Fruit fly (Drosophila melanogaster) whole organism, embryonic: ENCODE results near the gene Tsp97E.

Experiments used
- CG1024 ChIP-seq: fragments of 200-800 bp; sonication (Bioruptor generic); IDR thresholded peaks from 2 replicates; pipeline ENCODE4 v1.3.6; 2022; ENCODE audit warnings: missing biosample characterization, missing genetic modification characterization
- CG10979 ChIP-seq: fragments of 200-800 bp; sonication (Bioruptor generic); optimal IDR thresholded peaks from 2 replicates; lab custom pipeline; 2018; ENCODE audit warnings: missing biosample characterization, mild to moderate bottlenecking, missing genetic modification characterization, moderate library complexity
- CG11504 ChIP-seq: fragments of 200-800 bp; sonication (Bioruptor generic); optimal IDR thresholded peaks from 3 replicates; lab custom pipeline; 2019; ENCODE audit warnings: missing biosample characterization, mild to moderate bottlenecking, missing genetic modification characterization, moderate library complexity
- CG11723 ChIP-seq: fragments of 200-800 bp; sonication (Bioruptor generic); optimal IDR thresholded peaks from 2 replicates; lab custom pipeline; 2017; ENCODE audit warnings: missing biosample characterization, mild to moderate bottlenecking, missing genetic modification characterization
- CG12659 ChIP-seq: fragments of 200-800 bp; sonication (Bioruptor generic); optimal IDR thresholded peaks from 3 replicates; lab custom pipeline; 2017; ENCODE audit warnings: mild to moderate bottlenecking, missing biosample characterization, missing genetic modification reagents, missing genetic modification characterization
- CG12769 ChIP-seq: fragments of 200-800 bp; sonication (Bioruptor generic); optimal IDR thresholded peaks from 2 replicates; lab custom pipeline; 2019; ENCODE audit warnings: missing biosample characterization, mild to moderate bottlenecking, missing genetic modification characterization, moderate library complexity
- CG13775 ChIP-seq: fragments of 200-800 bp; sonication (Bioruptor generic); optimal IDR thresholded peaks from 3 replicates; lab custom pipeline; 2017; ENCODE audit warnings: missing biosample characterization, mild to moderate bottlenecking, missing genetic modification characterization
- CG14965 ChIP-seq: fragments of 200-800 bp; sonication (Bioruptor generic); optimal IDR thresholded peaks from 2 replicates; lab custom pipeline; 2016; ENCODE audit warnings: missing biosample characterization, missing genetic modification characterization, borderline replicate concordance
- CG15479 ChIP-seq: fragments of 200-800 bp; sonication (Bioruptor generic); optimal IDR thresholded peaks from 3 replicates; lab custom pipeline; 2019; ENCODE audit warnings: missing biosample characterization, mild to moderate bottlenecking, missing genetic modification characterization, moderate library complexity
- CG1647 ChIP-seq: fragments of 200-800 bp; sonication (Bioruptor generic); optimal IDR thresholded peaks from 3 replicates; lab custom pipeline; 2016; ENCODE audit warnings: missing biosample characterization, missing genetic modification characterization
- CG16813 ChIP-seq: fragments of 200-800 bp; sonication (Bioruptor generic); IDR thresholded peaks from 3 replicates; pipeline ENCODE4 v1.3.6; 2022; ENCODE audit warnings: missing biosample characterization, missing genetic modification characterization; ENCODE audit not compliant: partially characterized antibody
- CG17186 ChIP-seq: fragments of 200-800 bp; sonication (Bioruptor generic); optimal IDR thresholded peaks from 3 replicates; lab custom pipeline; 2017; ENCODE audit warnings: missing biosample characterization, missing genetic modification reagents, missing genetic modification characterization
- CG17385 ChIP-seq: fragments of 200-800 bp; sonication (Bioruptor generic); optimal IDR thresholded peaks from 3 replicates; lab custom pipeline; 2018; ENCODE audit warnings: missing biosample characterization, mild to moderate bottlenecking, missing genetic modification characterization
- CG17912 ChIP-seq: fragments of 200-800 bp; sonication (Bioruptor generic); optimal IDR thresholded peaks from 2 replicates; lab custom pipeline; 2018; ENCODE audit warnings: missing biosample characterization, mild to moderate bottlenecking, missing genetic modification characterization
- CG30403 ChIP-seq: fragments of 200-800 bp; sonication (Bioruptor generic); optimal IDR thresholded peaks from 3 replicates; lab custom pipeline; 2016; ENCODE audit warnings: missing biosample characterization, missing genetic modification characterization
- CG3281 ChIP-seq: fragments of 200-800 bp; sonication (Bioruptor generic); optimal IDR thresholded peaks from 3 replicates; lab custom pipeline; 2017; ENCODE audit warnings: missing biosample characterization, mild to moderate bottlenecking, missing genetic modification characterization
- CG33557 ChIP-seq: fragments of 200-800 bp; sonication (Bioruptor generic); optimal IDR thresholded peaks from 2 replicates; lab custom pipeline; 2019; ENCODE audit warnings: missing biosample characterization, mild to moderate bottlenecking, missing genetic modification characterization, moderate library complexity
- CG34224 ChIP-seq: fragments of 200-800 bp; sonication (Bioruptor generic); IDR thresholded peaks from 3 replicates; pipeline ENCODE4 v1.3.6; 2022; ENCODE audit warnings: missing biosample characterization, missing genetic modification characterization; ENCODE audit not compliant: partially characterized antibody
- CG3726 ChIP-seq: fragments of 200-800 bp; sonication (Bioruptor generic); IDR thresholded peaks from 3 replicates; pipeline ENCODE4, ENCODE4 v1.3.6; 2022; ENCODE audit warnings: missing biosample characterization, missing genetic modification characterization
- CG42726 ChIP-seq: fragments of 200-800 bp; sonication (Bioruptor generic); IDR thresholded peaks from 2 replicates; pipeline ENCODE4 v1.3.6; 2022; ENCODE audit warnings: missing biosample characterization, missing genetic modification characterization; ENCODE audit not compliant: partially characterized antibody
- CG4820 ChIP-seq: fragments of 200-800 bp; sonication (Bioruptor generic); optimal IDR thresholded peaks from 3 replicates; lab custom pipeline; 2016; ENCODE audit warnings: missing biosample characterization, missing genetic modification characterization
- CG5180 ChIP-seq: fragments of 200-800 bp; sonication (Bioruptor generic); optimal IDR thresholded peaks from 3 replicates; lab custom pipeline; 2017; ENCODE audit warnings: missing biosample characterization, missing genetic modification characterization, mild to moderate bottlenecking, moderate library complexity, missing genetic modification reagents
- CG6272 ChIP-seq: fragments of 200-800 bp; sonication (Bioruptor generic); IDR thresholded peaks from 2 replicates; pipeline ENCODE4 v1.3.6; 2022; ENCODE audit warnings: missing biosample characterization, missing genetic modification characterization
- CG6654 ChIP-seq: fragments of 200-800 bp; sonication (Bioruptor generic); optimal IDR thresholded peaks from 2 replicates; lab custom pipeline; 2017; ENCODE audit warnings: missing biosample characterization, mild to moderate bottlenecking, missing genetic modification characterization
- CG6854 ChIP-seq: fragments of 200-800 bp; sonication (Bioruptor generic); optimal IDR thresholded peaks from 3 replicates; lab custom pipeline; 2017; ENCODE audit warnings: missing biosample characterization, mild to moderate bottlenecking, missing genetic modification characterization
- CG8359 ChIP-seq: fragments of 200-800 bp; sonication (Bioruptor generic); optimal IDR thresholded peaks from 2 replicates; lab custom pipeline; 2017; ENCODE audit warnings: missing biosample characterization, mild to moderate bottlenecking, missing genetic modification characterization, borderline replicate concordance
- Dip3 ChIP-seq: fragments of 200-800 bp; sonication (Bioruptor generic); optimal IDR thresholded peaks from 3 replicates; lab custom pipeline; 2016; ENCODE audit warnings: missing biosample characterization, missing genetic modification characterization
- E2f2 ChIP-seq: fragments of 200-800 bp; sonication (Bioruptor generic); IDR thresholded peaks from 2 replicates; pipeline ENCODE4 v1.3.6; 2022; ENCODE audit warnings: missing biosample characterization, missing genetic modification characterization
- MTF-1 ChIP-seq: fragments of 200-800 bp; sonication (Bioruptor generic); optimal IDR thresholded peaks from 2 replicates; lab custom pipeline; 2018; ENCODE audit warnings: missing biosample characterization, mild to moderate bottlenecking, missing genetic modification characterization, borderline replicate concordance
- NC2α ChIP-seq: fragments of 200-800 bp; sonication (Bioruptor generic); optimal IDR thresholded peaks from 2 replicates; lab custom pipeline; 2016; ENCODE audit warnings: missing biosample characterization, missing genetic modification characterization
- PHDP ChIP-seq: fragments of 200-800 bp; sonication (Bioruptor generic); optimal IDR thresholded peaks from 3 replicates; lab custom pipeline; 2018; ENCODE audit warnings: missing biosample characterization, mild to moderate bottlenecking, missing genetic modification characterization, moderate library complexity
- Rx ChIP-seq: fragments of 200-800 bp; sonication (Bioruptor generic); IDR thresholded peaks from 2 replicates; pipeline ENCODE4 v1.3.6; 2022; ENCODE audit warnings: missing biosample characterization, missing genetic modification characterization
- TFAM ChIP-seq: fragments of 200-800 bp; sonication (Bioruptor generic); optimal IDR thresholded peaks from 2 replicates; lab custom pipeline; 2017; ENCODE audit warnings: missing biosample characterization, missing genetic modification characterization, inconsistent platforms
- Taf1 ChIP-seq: fragments of 200-800 bp; sonication (Bioruptor generic); IDR thresholded peaks from 2 replicates; pipeline ENCODE4 v1.3.6; 2022; ENCODE audit warnings: missing biosample characterization, missing genetic modification characterization
- abd-A ChIP-seq: fragments of 200-800 bp; sonication (Bioruptor generic); optimal IDR thresholded peaks from 3 replicates; lab custom pipeline; 2019; ENCODE audit warnings: missing biosample characterization, mild to moderate bottlenecking, missing genetic modification characterization, moderate library complexity
- ewg ChIP-seq: fragments of 200-800 bp; sonication (Bioruptor generic); optimal IDR thresholded peaks from 3 replicates; lab custom pipeline; 2017; ENCODE audit warnings: mild to moderate bottlenecking, missing biosample characterization, missing genetic modification reagents, missing genetic modification characterization
- fd96Cb ChIP-seq: fragments of 200-800 bp; sonication (Bioruptor generic); optimal IDR thresholded peaks from 2 replicates; lab custom pipeline; 2018; ENCODE audit warnings: missing biosample characterization, mild to moderate bottlenecking, missing genetic modification characterization, moderate library complexity
- ftz-f1 ChIP-seq: fragments of 200-800 bp; sonication (Bioruptor generic); optimal IDR thresholded peaks from 2 replicates; lab custom pipeline; 2016; ENCODE audit warnings: missing biosample characterization, missing genetic modification characterization
- gem ChIP-seq: fragments of 200-800 bp; sonication (Bioruptor generic); optimal IDR thresholded peaks from 2 replicates; lab custom pipeline; 2019; ENCODE audit warnings: missing biosample characterization, mild to moderate bottlenecking, missing genetic modification characterization, moderate library complexity
- kni ChIP-seq: fragments of 200-800 bp; sonication (Bioruptor generic); optimal IDR thresholded peaks from 3 replicates; lab custom pipeline; 2017; ENCODE audit warnings: mild to moderate bottlenecking, missing biosample characterization, missing genetic modification reagents, missing genetic modification characterization
- otp ChIP-seq: fragments of 200-800 bp; sonication (Bioruptor generic); IDR thresholded peaks from 3 replicates; pipeline ENCODE4, ENCODE4 v1.3.6; 2022; ENCODE audit warnings: missing biosample characterization, missing genetic modification characterization
- phol ChIP-seq: fragments of 200-800 bp; sonication (Bioruptor generic); optimal IDR thresholded peaks from 3 replicates; lab custom pipeline; 2018; ENCODE audit warnings: missing biosample characterization, mild to moderate bottlenecking, missing genetic modification characterization, moderate library complexity
- run ChIP-seq: fragments of 200-800 bp; sonication (Bioruptor generic); optimal IDR thresholded peaks from 3 replicates; lab custom pipeline; 2018; ENCODE audit warnings: missing biosample characterization, mild to moderate bottlenecking, missing genetic modification characterization
- salm ChIP-seq: fragments of 200-800 bp; sonication (Bioruptor generic); optimal IDR thresholded peaks from 2 replicates; lab custom pipeline; 2018; ENCODE audit warnings: missing biosample characterization, mild to moderate bottlenecking, missing genetic modification characterization
- sim ChIP-seq: fragments of 200-800 bp; sonication (Bioruptor generic); IDR thresholded peaks from 2 replicates; pipeline ENCODE4 v1.3.6; 2022; ENCODE audit warnings: missing biosample characterization, missing genetic modification characterization
- sqz ChIP-seq: fragments of 200-800 bp; sonication (Bioruptor generic); optimal IDR thresholded peaks from 3 replicates; lab custom pipeline; 2018; ENCODE audit warnings: missing biosample characterization, mild to moderate bottlenecking, missing genetic modification characterization
- stwl ChIP-seq: fragments of 200-800 bp; sonication (Bioruptor generic); optimal IDR thresholded peaks from 3 replicates; lab custom pipeline; 2018; ENCODE audit warnings: missing biosample characterization, mild to moderate bottlenecking, missing genetic modification characterization, moderate library complexity
- trem ChIP-seq: fragments of 200-800 bp; optimal IDR thresholded peaks from 3 replicates; lab custom pipeline; 2019; ENCODE audit warnings: missing biosample characterization, mild to moderate bottlenecking, missing genetic modification characterization, moderate library complexity
- zf30C ChIP-seq: fragments of 200-800 bp; sonication (Bioruptor generic); optimal IDR thresholded peaks from 3 replicates; lab custom pipeline; 2018; ENCODE audit warnings: missing biosample characterization, mild to moderate bottlenecking, missing genetic modification characterization

Tsp97E gene

dm6 chr3R:26915463-26915925, 49.1 kb downstream of the Tsp97E start, which contains the start of gene CG46339 (continued):
- TF ChIP-seq CG15479 (no peak), CG4820 (GFP tag; lab: Kevin White, UChicago) (peak; percentile 48), CG17385 (GFP tag; lab: Kevin White, UChicago) (peak; percentile 71), trem (tag; lab: Kevin White, UChicago) (peak; percentile 44), CG11723 (GFP tag; lab: Kevin White, UChicago) (peak; percentile 49), Rx (GFP tag; lab: Robert Waterston, UW) (no peak), E2f2 (GFP tag; lab: Robert Waterston, UW) (0 out of 2 replicates have a peak, but pooled peaks have one; percentile 30), Dip3 (GFP tag; lab: Kevin White, UChicago) (no peak), CG3726 (GFP tag; lab: Robert Waterston, UW) (no peak), CG12659 (GFP tag; lab: Kevin White, UChicago) (peak; percentile 61), CG14965 (no peak), CG3281 (GFP tag; lab: Kevin White, UChicago) (peak; percentile 83), salm (tag; lab: Kevin White, UChicago) (no peak), fd96Cb (tag; lab: Kevin White, UChicago) (peak; percentile 57), CG1647 (no peak), CG17186 (no peak), CG10979 (tag; lab: Kevin White, UChicago) (peak; percentile 70), ewg (GFP tag; lab: Kevin White, UChicago) (no peak), TFAM (no peak), CG5180 (GFP tag; lab: Kevin White, UChicago) (peak; percentile 99), CG16813 (GFP tag; lab: Robert Waterston, UW) (no peak; the same call in 2 of the 3 replicates), CG12769 (tag; lab: Kevin White, UChicago) (peak; percentile 65), CG13775 (peak; percentile 31), sqz (peak; percentile 65), Taf1 (GFP tag; lab: Robert Waterston, UW) (no peak), sim (0 out of 2 replicates have a peak, but pooled peaks have one; percentile 41), CG30403 (peak; percentile 41), NC2α (GFP tag; lab: Kevin White, UChicago) (no peak), CG33557 (no peak), CG17912 (GFP tag; lab: Kevin White, UChicago) (no peak), stwl (tag; lab: Kevin White, UChicago) (peak; percentile 5), CG1024 (GFP tag; lab: Robert Waterston, UW) (no peak), CG8359 (GFP tag; lab: Kevin White, UChicago) (no peak), zf30C (GFP tag; lab: Kevin White, UChicago) (no peak), CG6272 (no peak), CG42726 (GFP tag; lab: Robert Waterston, UW) (peak; percentile 67; the same call in 1 of the 2 replicates), CG11504 (peak; percentile 63), phol (tag; lab: Kevin White, UChicago) (peak; percentile 49), otp (GFP tag; lab: Robert Waterston, UW) (peak; percentile 21; the same call in 1 of the 3 replicates), CG34224 (GFP tag; lab: Robert Waterston, UW) (peak; percentile 25), abd-A (tag; lab: Kevin White, UChicago) (peak; percentile 79), gem (tag; lab: Kevin White, UChicago) (peak; percentile 74), MTF-1 (peak; percentile 72), ftz-f1 (GFP tag; lab: Kevin White, UChicago) (peak; percentile 28), run (tag; lab: Kevin White, UChicago) (no peak), kni (no peak), CG6654 (no peak), CG6854 (GFP tag; lab: Kevin White, UChicago) (peak; percentile 87), PHDP (tag; lab: Kevin White, UChicago) (peak; percentile 59)
